Fruit fly (Drosophila melanogaster) whole organism, embryonic: ENCODE data around the gene CG10602.

Experiments used
- Ada2b ChIP-seq: fragments of 200-800 bp; sonication (Bioruptor generic); IDR thresholded peaks from 2 replicates; pipeline ENCODE4 v1.3.6; 2022; ENCODE audit warnings: missing biosample characterization, missing genetic modification characterization
- Adf1 ChIP-seq: fragments of 200-800 bp; sonication (Bioruptor generic); IDR thresholded peaks from 2 replicates; pipeline ENCODE4 v1.3.6; 2022; ENCODE audit warnings: missing biosample characterization, missing genetic modification characterization
- Asciz ChIP-seq: fragments of 200-800 bp; sonication (Bioruptor generic); optimal IDR thresholded peaks from 2 replicates; lab custom pipeline; 2017; ENCODE audit warnings: missing biosample characterization, mild to moderate bottlenecking, missing genetic modification characterization, missing genetic modification reagents
- CG10274 ChIP-seq: fragments of 200-800 bp; sonication (Bioruptor generic); optimal IDR thresholded peaks from 3 replicates; lab custom pipeline; 2017; ENCODE audit warnings: missing biosample characterization, mild to moderate bottlenecking, missing genetic modification characterization
- CG10462 ChIP-seq: fragments of 200-800 bp; sonication (Bioruptor generic); optimal IDR thresholded peaks from 2 replicates; lab custom pipeline; 2016; ENCODE audit warnings: missing biosample characterization, missing genetic modification characterization
- CG10565 ChIP-seq: fragments of 200-800 bp; sonication (Bioruptor generic); optimal IDR thresholded peaks from 3 replicates; lab custom pipeline; 2016; ENCODE audit warnings: missing biosample characterization, mild to moderate bottlenecking, missing genetic modification characterization
- CG13775 ChIP-seq: fragments of 200-800 bp; sonication (Bioruptor generic); optimal IDR thresholded peaks from 3 replicates; lab custom pipeline; 2017; ENCODE audit warnings: missing biosample characterization, mild to moderate bottlenecking, missing genetic modification characterization
- CG15269 ChIP-seq: fragments of 200-800 bp; sonication (Bioruptor generic); optimal IDR thresholded peaks from 2 replicates; lab custom pipeline; 2018; ENCODE audit warnings: missing biosample characterization, mild to moderate bottlenecking, missing genetic modification characterization, moderate library complexity
- CG17359 ChIP-seq: fragments of 200-800 bp; sonication (Bioruptor generic); optimal IDR thresholded peaks from 3 replicates; lab custom pipeline; 2018; ENCODE audit warnings: missing biosample characterization, mild to moderate bottlenecking, missing genetic modification characterization, moderate library complexity
- CG17568 ChIP-seq: fragments of 200-800 bp; sonication (Bioruptor generic); optimal IDR thresholded peaks from 2 replicates; lab custom pipeline; 2018; ENCODE audit warnings: missing biosample characterization, mild to moderate bottlenecking, missing genetic modification characterization, moderate library complexity
- CG2678 ChIP-seq: fragments of 200-800 bp; sonication (Bioruptor generic); optimal IDR thresholded peaks from 3 replicates; lab custom pipeline; 2019; ENCODE audit warnings: missing biosample characterization, mild to moderate bottlenecking, missing genetic modification characterization, moderate library complexity
- CG30020 ChIP-seq: fragments of 200-800 bp; optimal IDR thresholded peaks from 2 replicates; lab custom pipeline; 2019; ENCODE audit warnings: missing biosample characterization, mild to moderate bottlenecking, missing genetic modification characterization, moderate library complexity
- CG31224 ChIP-seq: fragments of 200-800 bp; sonication (Bioruptor generic); IDR thresholded peaks from 2 replicates; pipeline ENCODE4 v1.3.6; 2022; ENCODE audit warnings: missing biosample characterization, missing genetic modification characterization
- CG31441 ChIP-seq: fragments of 200-800 bp; sonication (Bioruptor generic); IDR thresholded peaks from 2 replicates; pipeline ENCODE4 v1.3.6; 2022; ENCODE audit warnings: missing biosample characterization, missing genetic modification characterization
- CG3163 ChIP-seq: fragments of 200-800 bp; sonication (Bioruptor generic); optimal IDR thresholded peaks from 3 replicates; lab custom pipeline; 2016; ENCODE audit warnings: missing biosample characterization, missing genetic modification characterization
- CG3838 ChIP-seq: fragments of 200-800 bp; sonication (Bioruptor generic); optimal IDR thresholded peaks from 3 replicates; lab custom pipeline; 2016; ENCODE audit warnings: missing biosample characterization, missing genetic modification characterization
- CG4328 ChIP-seq: fragments of 200-800 bp; sonication (Bioruptor generic); optimal IDR thresholded peaks from 3 replicates; lab custom pipeline; 2017; ENCODE audit warnings: missing biosample characterization, missing genetic modification reagents, missing genetic modification characterization
- CG4360 ChIP-seq: fragments of 200-800 bp; sonication (Bioruptor generic); IDR thresholded peaks from 2 replicates; pipeline ENCODE4 v1.3.6; 2022; ENCODE audit warnings: missing biosample characterization, missing genetic modification characterization
- CG4404 ChIP-seq: fragments of 200-800 bp; sonication (Bioruptor generic); IDR thresholded peaks from 2 replicates; pipeline ENCODE4 v1.3.6; 2022; ENCODE audit warnings: missing biosample characterization, missing genetic modification characterization
- CG4424 ChIP-seq: fragments of 200-800 bp; sonication (Bioruptor generic); optimal IDR thresholded peaks from 3 replicates; lab custom pipeline; 2016; ENCODE audit warnings: missing biosample characterization, missing genetic modification characterization
- CG4854 ChIP-seq: fragments of 200-800 bp; sonication (Bioruptor generic); optimal IDR thresholded peaks from 2 replicates; lab custom pipeline; 2016; ENCODE audit warnings: missing biosample characterization, missing genetic modification characterization, inconsistent platforms
- Chrac-16 ChIP-seq: fragments of 200-800 bp; sonication (Bioruptor generic); optimal IDR thresholded peaks from 3 replicates; lab custom pipeline; 2016; ENCODE audit warnings: missing biosample characterization, missing genetic modification characterization
- Dll ChIP-seq: fragments of 200-800 bp; sonication (Bioruptor generic); IDR thresholded peaks from 4 replicates; pipeline ENCODE4 v1.3.6; 2022; ENCODE audit warnings: missing biosample characterization, missing genetic modification characterization; ENCODE audit not compliant: partially characterized antibody
- H2.0 ChIP-seq: fragments of 200-800 bp; sonication (Bioruptor generic); IDR thresholded peaks from 2 replicates; pipeline ENCODE4 v1.3.6; 2022; ENCODE audit warnings: missing biosample characterization, missing genetic modification characterization
- HmgD ChIP-seq: fragments of 200-800 bp; sonication (Bioruptor generic); optimal IDR thresholded peaks from 3 replicates; lab custom pipeline; 2016; ENCODE audit warnings: missing biosample characterization, missing genetic modification characterization
- MBD-R2 ChIP-seq: fragments of 200-800 bp; sonication (Bioruptor generic); IDR thresholded peaks from 2 replicates; pipeline ENCODE4 v1.3.6; 2022; ENCODE audit warnings: missing biosample characterization, missing genetic modification characterization
- Mes4 ChIP-seq: fragments of 200-800 bp; sonication (Bioruptor generic); optimal IDR thresholded peaks from 2 replicates; lab custom pipeline; 2016; ENCODE audit warnings: missing biosample characterization, missing genetic modification characterization
- NK7.1 ChIP-seq: fragments of 200-800 bp; sonication (Bioruptor generic); optimal IDR thresholded peaks from 3 replicates; lab custom pipeline; 2016; ENCODE audit warnings: missing biosample characterization, missing genetic modification characterization
- Nf-YA ChIP-seq: fragments of 200-800 bp; sonication (Bioruptor generic); IDR thresholded peaks from 2 replicates; pipeline ENCODE4 v1.3.6; 2022; ENCODE audit warnings: missing biosample characterization, missing genetic modification characterization
- Nf-YC ChIP-seq: fragments of 200-800 bp; optimal IDR thresholded peaks from 3 replicates; lab custom pipeline; 2019; ENCODE audit warnings: missing biosample characterization, mild to moderate bottlenecking, missing genetic modification characterization, moderate library complexity
- Ravus ChIP-seq: fragments of 200-800 bp; sonication (Bioruptor generic); IDR thresholded peaks from 2 replicates; pipeline ENCODE4 v1.3.6; 2022; ENCODE audit warnings: missing biosample characterization, missing genetic modification characterization
- ap ChIP-seq: fragments of 200-800 bp; sonication (Bioruptor generic); IDR thresholded peaks from 2 replicates; pipeline ENCODE4 v1.3.6; 2022; ENCODE audit warnings: missing biosample characterization, missing genetic modification characterization
- ase ChIP-seq: fragments of 200-800 bp; sonication (Bioruptor generic); IDR thresholded peaks from 3 replicates; pipeline ENCODE4 v1.3.6; 2022; ENCODE audit warnings: missing biosample characterization, missing genetic modification characterization
- ato ChIP-seq: fragments of 200-800 bp; sonication (Bioruptor generic); IDR thresholded peaks from 2 replicates; pipeline ENCODE4 v1.3.6; 2022; ENCODE audit warnings: missing biosample characterization, missing genetic modification characterization; ENCODE audit not compliant: partially characterized antibody
- bowl ChIP-seq: fragments of 200-800 bp; sonication (Bioruptor generic); IDR thresholded peaks from 2 replicates; pipeline ENCODE4 v1.3.6; 2022; ENCODE audit warnings: missing biosample characterization, missing genetic modification characterization
- chinmo ChIP-seq: fragments of 200-800 bp; sonication (Bioruptor generic); IDR thresholded peaks from 4 replicates; pipeline ENCODE4 v1.3.6; 2022; ENCODE audit warnings: missing biosample characterization, missing genetic modification characterization; ENCODE audit not compliant: partially characterized antibody
- corto ChIP-seq: fragments of 200-800 bp; sonication (Bioruptor generic); optimal IDR thresholded peaks from 2 replicates; lab custom pipeline; 2016; ENCODE audit warnings: missing biosample characterization, mild to moderate bottlenecking, missing genetic modification characterization, moderate library complexity
- danr ChIP-seq: fragments of 200-800 bp; sonication (Bioruptor generic); IDR thresholded peaks from 2 replicates; pipeline ENCODE4 v1.3.6; 2022; ENCODE audit warnings: missing biosample characterization, missing genetic modification characterization
- fd96Cb ChIP-seq: fragments of 200-800 bp; sonication (Bioruptor generic); optimal IDR thresholded peaks from 2 replicates; lab custom pipeline; 2018; ENCODE audit warnings: missing biosample characterization, mild to moderate bottlenecking, missing genetic modification characterization, moderate library complexity
- ftz-f1 ChIP-seq: fragments of 200-800 bp; sonication (Bioruptor generic); optimal IDR thresholded peaks from 2 replicates; lab custom pipeline; 2016; ENCODE audit warnings: missing biosample characterization, missing genetic modification characterization
- gsb ChIP-seq: fragments of 200-800 bp; sonication (Bioruptor generic); IDR thresholded peaks from 2 replicates; pipeline ENCODE4 v1.3.6; 2022; ENCODE audit warnings: missing biosample characterization, missing genetic modification characterization
- gt ChIP-seq: fragments of 200-800 bp; sonication (Bioruptor generic); IDR thresholded peaks from 2 replicates; pipeline ENCODE4 v1.3.6; 2022; ENCODE audit warnings: missing biosample characterization, missing genetic modification characterization
- ham ChIP-seq: fragments of 200-800 bp; sonication (Bioruptor generic); IDR thresholded peaks from 2 replicates; pipeline ENCODE4 v1.3.6; 2022; ENCODE audit warnings: missing biosample characterization, missing genetic modification characterization
- hbn ChIP-seq: fragments of 200-800 bp; sonication (Bioruptor generic); IDR thresholded peaks from 2 replicates; pipeline ENCODE4 v1.3.6; 2022; ENCODE audit warnings: missing biosample characterization, missing genetic modification characterization; ENCODE audit not compliant: partially characterized antibody
- hth ChIP-seq: fragments of >200 bp; optimal IDR thresholded peaks from 2 replicates; lab custom pipeline; 2017; ENCODE audit warnings: inconsistent platforms
- kah ChIP-seq: fragments of 200-800 bp; sonication (Bioruptor generic); optimal IDR thresholded peaks from 2 replicates; lab custom pipeline; 2018; ENCODE audit warnings: missing biosample characterization, mild to moderate bottlenecking, missing genetic modification characterization
- kay ChIP-seq: fragments of 200-800 bp; sonication (Bioruptor generic); optimal IDR thresholded peaks from 2 replicates; lab custom pipeline; 2016; ENCODE audit warnings: missing biosample characterization, missing genetic modification characterization
- p53 ChIP-seq: fragments of 200-800 bp; sonication (Bioruptor generic); optimal IDR thresholded peaks from 2 replicates; lab custom pipeline; 2016; ENCODE audit warnings: missing biosample characterization, missing genetic modification characterization
- ro ChIP-seq: fragments of 200-800 bp; sonication (Bioruptor generic); IDR thresholded peaks from 2 replicates; pipeline ENCODE4 v1.3.6; 2022; ENCODE audit warnings: missing biosample characterization, missing genetic modification characterization
- row ChIP-seq: fragments of 200-800 bp; sonication (Bioruptor generic); IDR thresholded peaks from 3 replicates; pipeline ENCODE4 v1.3.6; 2022; ENCODE audit warnings: missing biosample characterization, missing genetic modification characterization
- unpg ChIP-seq: fragments of 200-800 bp; sonication (Bioruptor generic); optimal IDR thresholded peaks from 3 replicates; lab custom pipeline; 2018; ENCODE audit warnings: missing biosample characterization, mild to moderate bottlenecking, missing genetic modification characterization, moderate library complexity
- wek ChIP-seq: fragments of 200-800 bp; sonication (Bioruptor generic); optimal IDR thresholded peaks from 3 replicates; lab custom pipeline; 2018; ENCODE audit warnings: missing biosample characterization, mild to moderate bottlenecking, missing genetic modification characterization, moderate library complexity

CG10602 gene

dm6 chr2L:18857635-18858059 lies 1.4 kb downstream of the CG10602 start (continued):
- TF ChIP-seq Asciz (GFP tag; lab: Kevin White, UChicago) (peak; percentile 86), CG17359 (tag; lab: Kevin White, UChicago) (peak; percentile 92), Ada2b (GFP tag; lab: Robert Waterston, UW) (peak; percentile 92), MBD-R2 (GFP tag; lab: Robert Waterston, UW) (peak; percentile 93), CG10274 (GFP tag; lab: Kevin White, UChicago) (peak; percentile 71), NK7.1 (GFP tag; lab: Kevin White, UChicago) (peak; percentile 68), Adf1 (GFP tag; lab: Robert Waterston, UW) (peak; percentile 64), ftz-f1 (no peak), ato (GFP tag; lab: Robert Waterston, UW) (no peak), ase (GFP tag; lab: Robert Waterston, UW) (peak; percentile 92), CG3163 (GFP tag; lab: Kevin White, UChicago) (peak; percentile 66), gsb (GFP tag; lab: Robert Waterston, UW) (peak; percentile 82), CG15269 (tag; lab: Kevin White, UChicago) (peak; percentile 93), Ravus (GFP tag; lab: Robert Waterston, UW) (peak; percentile 69), ap (peak; percentile 81), H2.0 (GFP tag; lab: Robert Waterston, UW) (peak; percentile 92), hbn (no peak), fd96Cb (tag; lab: Kevin White, UChicago) (peak; percentile 89), row (peak; percentile 97), unpg (peak; percentile 95), CG4360 (GFP tag; lab: Robert Waterston, UW) (peak; percentile 55), Mes4 (GFP tag; lab: Kevin White, UChicago) (peak; percentile 81), CG30020 (tag; lab: Kevin White, UChicago) (peak; percentile 52), danr (GFP tag; lab: Robert Waterston, UW) (peak; percentile 81), CG3838 (GFP tag; lab: Kevin White, UChicago) (peak; percentile 83), p53 (GFP tag; lab: Kevin White, UChicago) (peak; percentile 33), CG4854 (GFP tag; lab: Kevin White, UChicago) (peak; percentile 47), ham (GFP tag; lab: Robert Waterston, UW) (0 out of 2 replicates have a peak, but pooled peaks have one; percentile 41), chinmo (GFP tag; lab: Robert Waterston, UW) (no peak), HmgD (peak; percentile 48), kah (GFP tag; lab: Kevin White, UChicago) (peak; percentile 82), CG10565 (GFP tag; lab: Kevin White, UChicago) (no peak), bowl (GFP tag; lab: Robert Waterston, UW) (peak; percentile 88), kay (GFP tag; lab: Kevin White, UChicago) (peak; percentile 39), gt (GFP tag; lab: Robert Waterston, UW) (peak; percentile 65), hth (lab: Kevin White, UChicago) (no peak), corto (GFP tag; lab: Kevin White, UChicago) (peak; percentile 94), CG4328 (GFP tag; lab: Kevin White, UChicago) (peak; percentile 86), Dll (GFP tag; lab: Robert Waterston, UW) (no peak), CG13775 (GFP tag; lab: Kevin White, UChicago) (peak; percentile 87), CG31224 (GFP tag; lab: Robert Waterston, UW) (peak; percentile 84), Chrac-16 (GFP tag; lab: Kevin White, UChicago) (peak; percentile 90), CG17568 (GFP tag; lab: Kevin White, UChicago) (peak; percentile 89), CG4424 (GFP tag; lab: Kevin White, UChicago) (peak; percentile 89), CG4404 (peak; percentile 81), wek (GFP tag; lab: Kevin White, UChicago) (peak; percentile 78), ro (GFP tag; lab: Robert Waterston, UW) (peak; percentile 48; the same call in 1 of the 2 replicates), CG31441 (GFP tag; lab: Robert Waterston, UW) (peak; percentile 89), Nf-YA (peak; percentile 91), Nf-YC (tag; lab: Kevin White, UChicago) (peak; percentile 83), CG10462 (GFP tag; lab: Kevin White, UChicago) (peak; percentile 85), CG2678 (tag; lab: Kevin White, UChicago) (peak; percentile 95)
